Fruit fly (Drosophila melanogaster): ENCODE data around the gene CG5612.

CG5612 gene

DNA sequence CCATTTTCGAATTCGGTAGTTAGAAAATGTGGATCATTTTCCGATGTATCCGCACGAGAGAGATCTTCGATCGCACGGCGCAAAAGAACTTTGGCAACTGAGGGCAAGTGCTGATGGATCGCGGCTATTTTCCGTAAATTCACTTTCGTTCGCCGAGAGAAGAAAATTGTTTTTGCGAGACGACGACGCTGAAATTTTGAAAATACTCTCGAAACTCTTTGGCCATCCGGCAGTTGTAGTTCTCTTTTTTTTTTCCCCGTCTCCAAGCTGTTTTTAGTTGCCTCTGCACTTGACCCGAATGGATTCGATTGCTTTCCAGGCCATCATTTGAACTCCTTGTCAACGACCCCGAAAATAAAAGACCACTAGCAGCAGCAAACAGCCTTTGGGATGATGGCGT lies at the start of gene CG5612:
Gene CG5612 (minus strand): TSS at position 101 of the 400 bp plus-strand sequence.
- TF ChIP-seq brk (GFP tag; optimal IDR thresholded peaks at IDR 0.05) (no peak), Vsx2 (GFP tag; optimal IDR thresholded peaks at IDR 0.05; ENCODE audit: partially characterized antibody) (no peak), woc (GFP tag; optimal IDR thresholded peaks at IDR 0.05) (no peak), CG9705 (GFP tag; optimal IDR thresholded peaks at IDR 0.05) (no peak), CrebA (GFP tag; optimal IDR thresholded peaks at IDR 0.05; ENCODE audit: borderline replicate concordance) (no peak), jim (GFP tag; optimal IDR thresholded peaks at IDR 0.05) (no peak), br (GFP tag; optimal IDR thresholded peaks at IDR 0.05) (no peak), dmrt93B (GFP tag; optimal IDR thresholded peaks at IDR 0.05) (no peak), tai (GFP tag; optimal IDR thresholded peaks at IDR 0.05) (no peak), usp (GFP tag; optimal IDR thresholded peaks at IDR 0.05) (no peak), ey (GFP tag; optimal IDR thresholded peaks at IDR 0.05) (no peak), Dif (GFP tag; optimal IDR thresholded peaks at IDR 0.05; ENCODE audit: partially characterized antibody) (no peak), Hnf4 (GFP tag; optimal IDR thresholded peaks at IDR 0.05) (no peak), Abd-B (GFP tag; optimal IDR thresholded peaks at IDR 0.05) (no peak), sage (GFP tag; optimal IDR thresholded peaks at IDR 0.05) (no peak), OdsH (GFP tag; optimal IDR thresholded peaks at IDR 0.05) (no peak), psq (GFP tag; optimal IDR thresholded peaks at IDR 0.05) (no peak), dl (GFP tag; optimal IDR thresholded peaks at IDR 0.05; ENCODE audit: insufficient read depth in 1 of 2, partially characterized antibody in 2 of 2) (no peak), dsf (GFP tag; optimal IDR thresholded peaks at IDR 0.05; ENCODE audit: borderline replicate concordance) (no peak)

DNA sequence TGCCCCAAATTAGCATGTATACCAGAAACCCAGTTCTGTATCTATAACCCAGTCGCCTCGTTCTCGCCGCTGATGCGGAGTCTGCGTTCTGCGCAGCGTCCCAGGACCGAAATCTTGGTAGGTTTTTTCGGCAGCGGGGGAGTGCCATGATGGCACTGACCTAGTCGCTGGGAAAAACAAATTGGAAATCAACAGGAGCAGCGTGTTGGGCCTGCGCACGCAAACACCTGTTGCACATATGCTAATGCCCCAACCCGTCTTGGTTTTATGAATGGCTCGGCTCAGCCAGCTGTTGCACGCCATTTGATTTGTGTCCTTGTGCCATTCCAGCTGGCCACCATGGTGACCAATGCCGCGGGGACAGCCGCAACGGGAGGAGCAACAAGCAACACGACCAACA lies 37.0 kb upstream of the CG5612 start:
- TF ChIP-seq brk (GFP tag; optimal IDR thresholded peaks at IDR 0.05) (no peak), fru (GFP tag; optimal IDR thresholded peaks at IDR 0.05) (no peak), dl (GFP tag; optimal IDR thresholded peaks at IDR 0.05; ENCODE audit: insufficient read depth in 1 of 2, partially characterized antibody in 2 of 2) (no peak), dsf (GFP tag; optimal IDR thresholded peaks at IDR 0.05; ENCODE audit: borderline replicate concordance) (no peak), CG32264 (GFP tag; optimal IDR thresholded peaks at IDR 0.05) (no peak), rgr (GFP tag; optimal IDR thresholded peaks at IDR 0.05) (no peak), sage (GFP tag; optimal IDR thresholded peaks at IDR 0.05) (no peak), OdsH (GFP tag; optimal IDR thresholded peaks at IDR 0.05) (no peak), Vsx2 (GFP tag; optimal IDR thresholded peaks at IDR 0.05; ENCODE audit: partially characterized antibody) (no peak), woc (GFP tag; optimal IDR thresholded peaks at IDR 0.05) (no peak)

DNA sequence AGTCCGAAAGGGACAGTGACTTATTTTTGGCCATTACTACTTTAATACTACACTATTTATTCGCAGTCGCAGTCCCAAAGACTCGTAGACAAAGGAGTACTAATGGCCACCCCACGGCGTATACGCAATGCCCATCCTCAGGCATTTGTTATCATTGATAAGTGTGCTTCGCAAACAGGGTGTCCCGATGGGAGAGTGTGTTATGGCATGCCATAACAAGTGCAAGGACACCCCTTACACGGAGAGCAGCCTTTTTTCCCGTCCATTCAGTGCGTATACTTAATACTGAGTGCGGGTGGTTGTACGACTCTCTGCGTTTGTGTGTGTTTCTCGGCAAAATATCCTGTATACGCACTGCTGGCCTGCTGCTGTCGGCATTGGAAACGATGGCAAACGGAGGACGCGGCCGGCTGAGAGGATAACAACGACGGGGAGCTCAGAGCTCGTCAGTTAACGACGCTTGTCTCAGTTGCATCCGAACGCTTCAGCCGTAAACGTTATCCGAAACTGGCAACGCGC lies 36.2 kb upstream of the CG5612 start, which contains the start of gene unc80:
Gene unc80 (plus strand): TSS at position 469 of the 519 bp plus-strand sequence.
- no peak for TF ChIP-seq Dif (GFP tag; optimal IDR thresholded peaks at IDR 0.05; ENCODE audit: partially characterized antibody)
- no peak for TF ChIP-seq Abd-B (GFP tag; optimal IDR thresholded peaks at IDR 0.05)
- no peak for TF ChIP-seq fru (GFP tag; optimal IDR thresholded peaks at IDR 0.05)
- no peak for TF ChIP-seq tai (GFP tag; optimal IDR thresholded peaks at IDR 0.05)
- no peak for TF ChIP-seq br (GFP tag; optimal IDR thresholded peaks at IDR 0.05)
- no peak for TF ChIP-seq sv (GFP tag; optimal IDR thresholded peaks at IDR 0.05)
- TF ChIP-seq dsf (GFP tag; optimal IDR thresholded peaks at IDR 0.05; ENCODE audit: borderline replicate concordance) = no peak
- TF ChIP-seq CG9705 (GFP tag; optimal IDR thresholded peaks at IDR 0.05) = no peak
- no peak for TF ChIP-seq woc (GFP tag; optimal IDR thresholded peaks at IDR 0.05)
- no peak for TF ChIP-seq brk (GFP tag; optimal IDR thresholded peaks at IDR 0.05)
- TF ChIP-seq CrebA (GFP tag; optimal IDR thresholded peaks at IDR 0.05; ENCODE audit: borderline replicate concordance) = no peak
- no peak for TF ChIP-seq OdsH (GFP tag; optimal IDR thresholded peaks at IDR 0.05)
- no peak for TF ChIP-seq GATAd (GFP tag; optimal IDR thresholded peaks at IDR 0.05)
- TF ChIP-seq sage (GFP tag; optimal IDR thresholded peaks at IDR 0.05) = no peak
- TF ChIP-seq lola (GFP tag; optimal IDR thresholded peaks at IDR 0.05) = no peak
- no peak for TF ChIP-seq Hr83 (GFP tag; optimal IDR thresholded peaks at IDR 0.05; ENCODE audit: poor library complexity, severe bottlenecking)
- TF ChIP-seq dl (GFP tag; optimal IDR thresholded peaks at IDR 0.05; ENCODE audit: insufficient read depth in 1 of 2, partially characterized antibody in 2 of 2) = no peak
- TF ChIP-seq usp (GFP tag; optimal IDR thresholded peaks at IDR 0.05) = no peak

DNA sequence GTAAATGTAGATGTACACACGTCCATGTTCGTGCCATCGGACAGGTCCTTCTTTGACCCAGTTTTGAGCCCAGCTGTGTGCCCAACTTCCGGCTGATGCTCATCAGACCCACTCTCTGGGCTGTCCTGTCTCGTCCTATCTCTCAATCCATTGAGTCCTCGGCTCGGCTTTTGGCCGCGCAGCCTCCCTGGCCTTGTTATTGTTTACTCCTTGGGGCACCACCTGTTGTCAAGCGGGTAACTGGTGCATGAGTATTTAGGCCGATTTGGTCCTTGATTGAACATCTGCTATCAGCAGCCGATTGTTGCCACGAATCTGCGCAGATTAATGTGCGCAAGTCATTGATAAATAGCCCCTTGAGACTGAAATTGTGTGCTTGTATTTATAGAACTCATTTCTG lies 35.6 kb upstream of the CG5612 start:
- TF ChIP-seq Abd-B (GFP tag; optimal IDR thresholded peaks at IDR 0.05) = no peak
- no peak for TF ChIP-seq N (GFP tag; optimal IDR thresholded peaks at IDR 0.05)
- TF ChIP-seq lola (GFP tag; optimal IDR thresholded peaks at IDR 0.05) = no peak
- no peak for TF ChIP-seq h (GFP tag; optimal IDR thresholded peaks at IDR 0.05)
- no peak for TF ChIP-seq Hr78 (GFP tag; optimal IDR thresholded peaks at IDR 0.05)
- TF ChIP-seq Vsx2 (GFP tag; optimal IDR thresholded peaks at IDR 0.05; ENCODE audit: partially characterized antibody) = no peak
- no peak for TF ChIP-seq br (GFP tag; optimal IDR thresholded peaks at IDR 0.05)
- no peak for TF ChIP-seq dmrt93B (GFP tag; optimal IDR thresholded peaks at IDR 0.05)

All from whole organism, wandering third instar larva.